Worm (Caenorhabditis elegans): Measurements from ENCODE around the gene epc-1.

- TF ChIP-seq ama-1 (optimal IDR thresholded peaks at IDR 0.05) (no peak), hmbx-1 (tag; optimal IDR thresholded peaks at IDR 0.05) (no peak), ceh-13 (GFP tag; optimal IDR thresholded peaks at IDR 0.05) (no peak), sea-1 (GFP tag; conservative IDR thresholded peaks at IDR 0.05) (no peak), B0310.2 (tag; optimal IDR thresholded peaks at IDR 0.05) (no peak), aly-1 (tag; optimal IDR thresholded peaks at IDR 0.05) (no peak), ets-7 (tag; optimal IDR thresholded peaks at IDR 0.05) (no peak)
Measured at ce11 chrIII:12556104-12556503, 52.3 kb downstream of the epc-1 start.

Data from whole organism, early embryonic.